Fruit fly (Drosophila melanogaster): Measurements from ENCODE around the gene cDIP.
A peak's percentile ranks its signal among the peaks of the same experiment; 100 is the strongest.

The cDIP gene

DNA sequence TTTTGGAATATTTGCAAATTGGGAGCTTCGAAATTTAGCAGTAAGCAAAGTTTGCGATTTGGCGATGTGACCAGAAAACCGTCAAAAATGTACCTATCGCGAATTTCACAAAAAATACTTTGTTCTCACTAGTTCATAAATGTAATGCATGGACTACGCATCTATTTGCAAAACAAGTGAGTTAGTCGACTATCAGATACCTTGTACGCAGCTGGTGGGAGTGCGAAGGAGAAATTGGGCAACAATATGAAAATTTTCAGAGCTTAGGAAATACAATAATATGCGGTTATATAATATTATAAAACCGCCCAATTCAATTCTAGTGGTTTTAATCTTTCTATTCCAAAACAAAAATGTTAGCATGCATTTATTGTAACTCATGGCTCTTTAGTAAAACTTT is 42.1 kb downstream of the cDIP start, which contains the start of gene Bdbt (continued):
- peak; percentile 21 for TF ChIP-seq CG9609 (GFP tag; optimal IDR thresholded peaks at IDR 0.05)
- TF ChIP-seq CG13296 (GFP tag; optimal IDR thresholded peaks at IDR 0.05) = peak; percentile 15
- no peak for TF ChIP-seq CG14050 (GFP tag; IDR thresholded peaks at IDR 0.05)
- TF ChIP-seq fd96Cb (tag; optimal IDR thresholded peaks at IDR 0.05) = peak; percentile 21
- no peak for TF ChIP-seq CG9876 (GFP tag; optimal IDR thresholded peaks at IDR 0.05)
- TF ChIP-seq CTCF (GFP tag; optimal IDR thresholded peaks at IDR 0.05) = no peak
- TF ChIP-seq CG8388 (GFP tag; optimal IDR thresholded peaks at IDR 0.05) = no peak
- TF ChIP-seq vvl (GFP tag; IDR thresholded peaks at IDR 0.05) = no peak
- no peak for TF ChIP-seq CG14667 (GFP tag; IDR thresholded peaks at IDR 0.05)
- TF ChIP-seq amos (GFP tag; IDR thresholded peaks at IDR 0.05; ENCODE audit: partially characterized antibody) = peak; percentile 68
- TF ChIP-seq Dref (GFP tag; IDR thresholded peaks at IDR 0.05) = peak; percentile 9; the same call in 1 of the 2 replicates
- TF ChIP-seq cas (GFP tag; IDR thresholded peaks at IDR 0.05) = no peak
- TF ChIP-seq CG34422 (GFP tag; IDR thresholded peaks at IDR 0.05) = peak; percentile 52; the same call in 1 of the 3 replicates
- no peak for TF ChIP-seq bigmax (GFP tag; optimal IDR thresholded peaks at IDR 0.05)
- TF ChIP-seq insv (GFP tag; optimal IDR thresholded peaks at IDR 0.05) = no peak
- TF ChIP-seq gfzf (GFP tag; optimal IDR thresholded peaks at IDR 0.05) = peak; percentile 81
- TF ChIP-seq CG30403 (GFP tag; optimal IDR thresholded peaks at IDR 0.05) = peak; percentile 39
- TF ChIP-seq zf30C (GFP tag; optimal IDR thresholded peaks at IDR 0.05) = no peak
- no peak for TF ChIP-seq lbe (GFP tag; optimal IDR thresholded peaks at IDR 0.05)
- peak; percentile 16 for TF ChIP-seq CG17186 (GFP tag; optimal IDR thresholded peaks at IDR 0.05)
- TF ChIP-seq gce (GFP tag; IDR thresholded peaks at IDR 0.05) = no peak
- TF ChIP-seq Camta (GFP tag; optimal IDR thresholded peaks at IDR 0.05) = no peak
- TF ChIP-seq Six4 (GFP tag; optimal IDR thresholded peaks at IDR 0.05) = no peak
- peak; percentile 91 for TF ChIP-seq CG14860 (GFP tag; IDR thresholded peaks at IDR 0.05; ENCODE audit: partially characterized antibody)
- no peak for TF ChIP-seq CG6654 (GFP tag; optimal IDR thresholded peaks at IDR 0.05)
- peak; percentile 8 for TF ChIP-seq CG9727 (GFP tag; optimal IDR thresholded peaks at IDR 0.05)
- peak; percentile 35 for TF ChIP-seq ems (GFP tag; optimal IDR thresholded peaks at IDR 0.05)
- TF ChIP-seq CG31224 (GFP tag; IDR thresholded peaks at IDR 0.05) = no peak
- peak; percentile 11 for TF ChIP-seq CG10654 (GFP tag; optimal IDR thresholded peaks at IDR 0.05)
- peak; percentile 82 for TF ChIP-seq bbx (GFP tag; IDR thresholded peaks at IDR 0.05; ENCODE audit: partially characterized antibody)
- peak; percentile 65 for TF ChIP-seq lilli (GFP tag; optimal IDR thresholded peaks at IDR 0.05)
- TF ChIP-seq CG8765 (GFP tag; IDR thresholded peaks at IDR 0.05) = no peak
- no peak for TF ChIP-seq org-1 (GFP tag; optimal IDR thresholded peaks at IDR 0.05)
- peak; percentile 6 for TF ChIP-seq CG8944 (GFP tag; optimal IDR thresholded peaks at IDR 0.05)
- TF ChIP-seq CG12236 (GFP tag; optimal IDR thresholded peaks at IDR 0.05) = no peak
- TF ChIP-seq Ada2b (GFP tag; IDR thresholded peaks at IDR 0.05) = 0 out of 2 replicates have a peak, but pooled peaks have one; percentile 38
- TF ChIP-seq dm (GFP tag; optimal IDR thresholded peaks at IDR 0.05) = peak; percentile 34
- no peak for TF ChIP-seq Hey (tag; optimal IDR thresholded peaks at IDR 0.05)
- TF ChIP-seq ro (GFP tag; IDR thresholded peaks at IDR 0.05) = no peak
- TF ChIP-seq CG9797 (GFP tag; optimal IDR thresholded peaks at IDR 0.05) = peak; percentile 34
- TF ChIP-seq CG1603 (tag; optimal IDR thresholded peaks at IDR 0.05) = no peak
- TF ChIP-seq Ravus (GFP tag; IDR thresholded peaks at IDR 0.05) = no peak
- peak; percentile 38 for TF ChIP-seq pho (GFP tag; optimal IDR thresholded peaks at IDR 0.05)
- no peak for TF ChIP-seq Jarid2 (GFP tag; optimal IDR thresholded peaks at IDR 0.05)
- TF ChIP-seq h (optimal IDR thresholded peaks at IDR 0.05) = no peak
- TF ChIP-seq ERR (GFP tag; optimal IDR thresholded peaks at IDR 0.05) = no peak
- TF ChIP-seq ken (GFP tag; IDR thresholded peaks at IDR 0.05) = no peak
- TF ChIP-seq Mad (GFP tag; optimal IDR thresholded peaks at IDR 0.05) = no peak
- TF ChIP-seq tap (tag; optimal IDR thresholded peaks at IDR 0.05) = no peak
- no peak for TF ChIP-seq wdn (GFP tag; IDR thresholded peaks at IDR 0.05)
- peak; percentile 54; the same call in 2 of the 3 replicates for TF ChIP-seq knrl (GFP tag; IDR thresholded peaks at IDR 0.05; ENCODE audit: partially characterized antibody)
- no peak for TF ChIP-seq tio (GFP tag; optimal IDR thresholded peaks at IDR 0.05)
- TF ChIP-seq CG2875 (GFP tag; optimal IDR thresholded peaks at IDR 0.05) = no peak

Data from whole organism, embryonic.